Worm (Caenorhabditis elegans): ENCODE measurements around the gene B0507.6.

DNA sequence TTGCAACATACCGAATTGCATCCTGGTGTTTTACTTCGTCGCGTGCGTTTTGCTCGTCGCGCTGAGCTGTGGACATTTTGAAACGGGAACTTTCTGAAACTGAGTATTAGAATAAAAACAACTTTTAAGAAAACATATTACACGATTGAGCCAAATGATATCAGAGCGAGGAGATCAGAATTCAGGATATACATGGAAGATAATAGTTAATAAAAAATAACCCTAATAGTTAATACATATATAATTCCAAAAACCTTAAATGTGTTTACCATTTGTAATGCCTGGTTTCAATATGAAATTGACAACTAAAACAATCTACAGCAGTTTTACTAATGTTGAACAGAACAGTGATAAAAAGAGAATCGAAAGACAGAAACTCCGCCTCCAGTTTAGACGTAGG, 16.9 kb downstream of the B0507.6 start, which contains the start of gene B0507.8:
- TF ChIP-seq ztf-11 (tag; optimal IDR thresholded peaks at IDR 0.05) (no peak), egl-27 (tag; optimal IDR thresholded peaks at IDR 0.05) (no peak), pqm-1 (tag; optimal IDR thresholded peaks at IDR 0.05) (no peak), fos-1 (tag; optimal IDR thresholded peaks at IDR 0.05) (no peak), zag-1 (tag; optimal IDR thresholded peaks at IDR 0.05) (no peak), D1046.2 (GFP tag; IDR thresholded peaks at IDR 0.05) (no peak), ZK546.5 (tag; optimal IDR thresholded peaks at IDR 0.05) (no peak), nhr-76 (tag; optimal IDR thresholded peaks at IDR 0.05) (no peak), ceh-82 (tag; optimal IDR thresholded peaks at IDR 0.05) (no peak)

Data from whole organism, L4 larva.